Worm (Caenorhabditis elegans) whole organism, midembryonic: ENCODE data around the gene ZK1248.11.

ENCODE experiments used
- T22C8.4 ChIP-seq: fragments of 200-800 bp; sonication (Bioruptor generic); IDR thresholded peaks from 2 replicates; pipeline ENCODE4 v1.3.6; 2022; ENCODE audit warnings: missing genetic modification characterization, missing compliant biosample characterization
- klf-2 ChIP-seq: fragments of 200-800 bp; sonication (Bioruptor generic); conservative IDR thresholded peaks from 2 replicates; pipeline ENCODE4 v1.3.6; 2022; ENCODE audit warnings: missing genetic modification reagents, missing genetic modification characterization, missing compliant biosample characterization
- med-1 ChIP-seq: sonication (generic microtip); optimal IDR thresholded peaks from 2 replicates; lab custom pipeline; 2017; ENCODE audit warnings: missing genetic modification characterization, mild to moderate bottlenecking, missing compliant biosample characterization, antibody characterized with exemption, missing genetic modification reagents; ENCODE audit not compliant: insufficient read depth
- tab-1 ChIP-seq: fragments of 200-800 bp; sonication (Bioruptor generic); IDR thresholded peaks from 2 replicates; pipeline ENCODE4 v1.3.6; 2022; ENCODE audit warnings: missing genetic modification characterization, missing compliant biosample characterization
- ztf-23 ChIP-seq: fragments of 200-800 bp; sonication (Bioruptor generic); IDR thresholded peaks from 2 replicates; pipeline ENCODE4 v1.3.6; 2022; ENCODE audit warnings: missing genetic modification reagents, missing genetic modification characterization, missing compliant biosample characterization

DNA sequence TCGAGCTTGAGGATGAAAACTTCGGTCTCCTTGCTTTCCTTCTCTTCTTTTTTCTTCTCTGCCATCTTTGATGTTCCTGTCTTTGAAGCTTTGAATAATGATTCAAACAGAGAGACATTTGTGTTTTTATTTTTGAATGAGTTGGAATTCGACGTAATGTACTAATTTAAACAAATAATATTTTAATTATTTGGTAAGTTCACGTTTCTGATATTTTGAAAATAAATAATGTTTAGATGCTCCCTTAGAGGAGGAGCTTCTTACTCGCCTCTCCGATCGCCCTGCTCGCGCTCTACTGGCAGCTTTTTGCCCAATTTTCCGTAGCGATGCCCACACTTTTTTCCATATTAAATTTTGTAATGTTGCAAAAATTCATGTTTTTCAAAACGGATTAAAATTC lies 27.3 kb downstream of the ZK1248.11 start, which contains the start of the genes K05F1.9 and K05F1.1:
- no peak for TF ChIP-seq klf-2 (GFP tag; lab: Robert Waterston, UW)
- TF ChIP-seq med-1 (GFP tag; lab: Kevin White, UChicago): no peak
- no peak for TF ChIP-seq T22C8.4 (GFP tag; lab: Robert Waterston, UW)
- no peak for TF ChIP-seq tab-1
- TF ChIP-seq ztf-23: no peak
